Fruit fly (Drosophila melanogaster) whole organism, embryonic: ENCODE results near the gene Jhbp14.

Experiments
- Awh ChIP-seq: fragments of 200-800 bp; sonication (Bioruptor generic); IDR thresholded peaks from 2 replicates; pipeline ENCODE4, ENCODE4 v1.3.6; 2022; ENCODE audit warnings: missing biosample characterization, missing genetic modification characterization
- CG1024 ChIP-seq: fragments of 200-800 bp; sonication (Bioruptor generic); IDR thresholded peaks from 2 replicates; pipeline ENCODE4 v1.3.6; 2022; ENCODE audit warnings: missing biosample characterization, missing genetic modification characterization
- CG10321 ChIP-seq: fragments of 200-800 bp; sonication (Bioruptor generic); IDR thresholded peaks from 2 replicates; pipeline ENCODE4 v1.3.6; 2022; ENCODE audit warnings: missing biosample characterization, missing genetic modification characterization
- CG11398 ChIP-seq: fragments of 200-800 bp; sonication (Bioruptor generic); optimal IDR thresholded peaks from 2 replicates; lab custom pipeline; 2016; ENCODE audit warnings: missing biosample characterization, missing genetic modification characterization
- CG1233 ChIP-seq: fragments of 200-800 bp; sonication (Bioruptor generic); optimal IDR thresholded peaks from 4 replicates; lab custom pipeline; 2018; ENCODE audit warnings: missing biosample characterization, mild to moderate bottlenecking, missing genetic modification characterization
- CG13775 ChIP-seq: fragments of 200-800 bp; sonication (Bioruptor generic); optimal IDR thresholded peaks from 3 replicates; lab custom pipeline; 2017; ENCODE audit warnings: missing biosample characterization, mild to moderate bottlenecking, missing genetic modification characterization
- CG14710 ChIP-seq: fragments of 200-800 bp; sonication (Bioruptor generic); optimal IDR thresholded peaks from 3 replicates; lab custom pipeline; 2019; ENCODE audit warnings: missing biosample characterization, mild to moderate bottlenecking, missing genetic modification characterization, moderate library complexity
- CG2678 ChIP-seq: fragments of 200-800 bp; sonication (Bioruptor generic); optimal IDR thresholded peaks from 3 replicates; lab custom pipeline; 2019; ENCODE audit warnings: missing biosample characterization, mild to moderate bottlenecking, missing genetic modification characterization, moderate library complexity
- CG31224 ChIP-seq: fragments of 200-800 bp; sonication (Bioruptor generic); IDR thresholded peaks from 2 replicates; pipeline ENCODE4 v1.3.6; 2022; ENCODE audit warnings: missing biosample characterization, missing genetic modification characterization
- CG31365 ChIP-seq: fragments of 200-800 bp; sonication (Bioruptor generic); optimal IDR thresholded peaks from 2 replicates; lab custom pipeline; 2018; ENCODE audit warnings: missing biosample characterization, mild to moderate bottlenecking, missing genetic modification characterization
- CG4424 ChIP-seq: fragments of 200-800 bp; sonication (Bioruptor generic); optimal IDR thresholded peaks from 3 replicates; lab custom pipeline; 2016; ENCODE audit warnings: missing biosample characterization, missing genetic modification characterization
- CG6683 ChIP-seq: fragments of 200-800 bp; sonication (Bioruptor generic); optimal IDR thresholded peaks from 2 replicates; lab custom pipeline; 2017; ENCODE audit warnings: missing biosample characterization, mild to moderate bottlenecking, missing genetic modification characterization, missing genetic modification reagents
- CG7963 ChIP-seq: fragments of 200-800 bp; sonication (Bioruptor generic); IDR thresholded peaks from 3 replicates; pipeline ENCODE4 v1.3.6; 2022; ENCODE audit warnings: missing biosample characterization, missing genetic modification characterization; ENCODE audit not compliant: partially characterized antibody
- CG7987 ChIP-seq: fragments of 200-800 bp; sonication (Bioruptor generic); optimal IDR thresholded peaks from 2 replicates; lab custom pipeline; 2018; ENCODE audit warnings: missing biosample characterization, mild to moderate bottlenecking, missing genetic modification characterization, moderate library complexity
- CG8290 ChIP-seq, 3 experiments: fragments of 200-800 bp; sonication (Bioruptor generic); optimal IDR thresholded peaks; 2 replicates each; lab custom pipeline; 2016 to 2019; ENCODE audit warnings: missing biosample characterization in 3 of 3, missing genetic modification characterization in 3 of 3, mild to moderate bottlenecking in 2 of 3, moderate library complexity in 1 of 3
- CG9876 ChIP-seq: fragments of 200-800 bp; sonication (Bioruptor generic); optimal IDR thresholded peaks from 2 replicates; lab custom pipeline; 2016; ENCODE audit warnings: missing biosample characterization, missing genetic modification characterization
- CkIIα-i1 ChIP-seq: fragments of 200-800 bp; sonication (Bioruptor generic); IDR thresholded peaks from 2 replicates; pipeline ENCODE4 v1.3.6; 2022; ENCODE audit warnings: missing biosample characterization, missing genetic modification characterization
- Drgx ChIP-seq: fragments of 200-800 bp; sonication (Bioruptor generic); IDR thresholded peaks from 2 replicates; pipeline ENCODE4 v1.3.6; 2022; ENCODE audit warnings: missing biosample characterization, missing genetic modification characterization
- Fer2 ChIP-seq: fragments of 200-800 bp; sonication (Bioruptor generic); optimal IDR thresholded peaks from 2 replicates; lab custom pipeline; 2018; ENCODE audit warnings: missing biosample characterization, mild to moderate bottlenecking, missing genetic modification characterization, moderate library complexity
- Hey ChIP-seq: fragments of 200-800 bp; sonication (Bioruptor generic); optimal IDR thresholded peaks from 3 replicates; lab custom pipeline; 2018; ENCODE audit warnings: missing biosample characterization, mild to moderate bottlenecking, missing genetic modification characterization
- HmgZ ChIP-seq: fragments of 200-800 bp; sonication (Bioruptor generic); optimal IDR thresholded peaks from 2 replicates; lab custom pipeline; 2018; ENCODE audit warnings: missing biosample characterization, mild to moderate bottlenecking, missing genetic modification characterization
- Lhr ChIP-seq: fragments of 200-800 bp; sonication (Bioruptor generic); optimal IDR thresholded peaks from 3 replicates; lab custom pipeline; 2017; ENCODE audit warnings: mild to moderate bottlenecking, missing biosample characterization, missing genetic modification reagents, missing genetic modification characterization
- Med ChIP-seq: fragments of 200-800 bp; sonication (Bioruptor generic); peaks from one replicate; lab custom pipeline; 2016; ENCODE audit warnings: missing biosample characterization, missing genetic modification characterization, mild to moderate bottlenecking, inconsistent platforms, moderate library complexity
- Myb ChIP-seq: fragments of 200-800 bp; sonication (Bioruptor generic); optimal IDR thresholded peaks from 2 replicates; lab custom pipeline; 2016; ENCODE audit warnings: missing biosample characterization, missing genetic modification characterization
- PHDP ChIP-seq: fragments of 200-800 bp; sonication (Bioruptor generic); optimal IDR thresholded peaks from 3 replicates; lab custom pipeline; 2018; ENCODE audit warnings: missing biosample characterization, mild to moderate bottlenecking, missing genetic modification characterization, moderate library complexity
- Ravus ChIP-seq: fragments of 200-800 bp; sonication (Bioruptor generic); IDR thresholded peaks from 2 replicates; pipeline ENCODE4 v1.3.6; 2022; ENCODE audit warnings: missing biosample characterization, missing genetic modification characterization
- exex ChIP-seq: fragments of 200-800 bp; sonication (Bioruptor generic); optimal IDR thresholded peaks from 4 replicates; lab custom pipeline; 2018; ENCODE audit warnings: missing biosample characterization, mild to moderate bottlenecking, missing genetic modification characterization, moderate library complexity
- fru ChIP-seq: fragments of >200 bp; optimal IDR thresholded peaks from 2 replicates; lab custom pipeline; 2017
- gcm2 ChIP-seq: fragments of 200-800 bp; sonication (Bioruptor generic); optimal IDR thresholded peaks from 2 replicates; lab custom pipeline; 2016; ENCODE audit warnings: missing biosample characterization, missing genetic modification characterization
- grn ChIP-seq: fragments of 200-800 bp; sonication (Bioruptor generic); optimal IDR thresholded peaks from 3 replicates; lab custom pipeline; 2017; ENCODE audit warnings: missing biosample characterization, missing genetic modification characterization
- kay ChIP-seq: fragments of 200-800 bp; sonication (Bioruptor generic); optimal IDR thresholded peaks from 2 replicates; lab custom pipeline; 2016; ENCODE audit warnings: missing biosample characterization, missing genetic modification characterization
- lmd ChIP-seq: fragments of 200-800 bp; sonication (Bioruptor generic); IDR thresholded peaks from 2 replicates; pipeline ENCODE4 v1.3.6; 2022; ENCODE audit warnings: missing biosample characterization, missing genetic modification characterization
- luna ChIP-seq: fragments of 200-800 bp; sonication (Bioruptor generic); optimal IDR thresholded peaks from 2 replicates; lab custom pipeline; 2016; ENCODE audit warnings: missing biosample characterization, missing genetic modification characterization
- nom ChIP-seq: fragments of 200-800 bp; sonication (Bioruptor generic); optimal IDR thresholded peaks from 2 replicates; lab custom pipeline; 2017; ENCODE audit warnings: missing biosample characterization, missing genetic modification characterization, mild to moderate bottlenecking, moderate library complexity, missing genetic modification reagents
- sc ChIP-seq, 3 experiments: fragments of >200 bp in 2 of 3; fragments of 200-800 bp in 1 of 3; sonication (Bioruptor generic) in 1 of 3; optimal IDR thresholded peaks; 2 replicates in 2 of 3; 3 replicates in 1 of 3; lab custom pipeline; 2017; ENCODE audit warnings: mild to moderate bottlenecking in 1 of 3, missing biosample characterization in 1 of 3, missing genetic modification characterization in 1 of 3, missing genetic modification reagents in 1 of 3
- sug ChIP-seq: fragments of 200-800 bp; optimal IDR thresholded peaks from 2 replicates; lab custom pipeline; 2019; ENCODE audit warnings: missing biosample characterization, mild to moderate bottlenecking, missing genetic modification characterization, moderate library complexity
- tin ChIP-seq: fragments of 200-800 bp; sonication (Bioruptor generic); optimal IDR thresholded peaks from 3 replicates; lab custom pipeline; 2016; ENCODE audit warnings: missing biosample characterization, missing genetic modification characterization

Gene Jhbp14

dm6 chr2L:13206077-13206668, 30.1 kb upstream of the Jhbp14 start (continued):
- peak; percentile 61 for TF ChIP-seq Hey (tag; lab: Kevin White, UChicago)
- no peak for TF ChIP-seq CG4424 (GFP tag; lab: Kevin White, UChicago)
- TF ChIP-seq CG7987, result peak; percentile 37
- TF ChIP-seq sug (tag; lab: Kevin White, UChicago), result peak; percentile 98
- peak; percentile 32 for TF ChIP-seq CG1233
- peak; percentile 50 for TF ChIP-seq HmgZ (tag; lab: Kevin White, UChicago)
- peak; percentile 63 for TF ChIP-seq Drgx (GFP tag; lab: Robert Waterston, UW)
- TF ChIP-seq CG8290 (GFP tag; optimal IDR thresholded peaks at IDR 0.05; lab: Kevin White, UChicago), result no peak
- peak in 1 of 2 experiments; percentile 37 for TF ChIP-seq CG8290 (tag; optimal IDR thresholded peaks at IDR 0.05; lab: Kevin White, UChicago)
- TF ChIP-seq fru, result no peak
- no peak for TF ChIP-seq Fer2 (tag; lab: Kevin White, UChicago)
- TF ChIP-seq CG14710 (tag; lab: Kevin White, UChicago), result no peak
- TF ChIP-seq CG31365 (tag; lab: Kevin White, UChicago), result no peak
- no peak for TF ChIP-seq CG13775
- no peak for TF ChIP-seq CG9876 (GFP tag; lab: Kevin White, UChicago)
- TF ChIP-seq CG1024, result no peak
- no peak for TF ChIP-seq CG11398 (GFP tag; lab: Kevin White, UChicago)
- peak; percentile 30 for TF ChIP-seq CG2678
- no peak for TF ChIP-seq luna
- TF ChIP-seq CG6683 (GFP tag; lab: Kevin White, UChicago), result peak; percentile 26
- peak; percentile 55 for TF ChIP-seq nom (GFP tag; lab: Kevin White, UChicago)
- no peak for TF ChIP-seq CG10321 (GFP tag; lab: Robert Waterston, UW)
- TF ChIP-seq Awh (GFP tag; lab: Robert Waterston, UW), result 0 out of 2 replicates have a peak, but pooled peaks have one; percentile 5
- peak; percentile 62 for TF ChIP-seq grn (GFP tag; lab: Kevin White, UChicago)
- no peak for TF ChIP-seq Lhr (GFP tag; lab: Kevin White, UChicago)
- TF ChIP-seq Myb, result no peak
- TF ChIP-seq kay (GFP tag; lab: Kevin White, UChicago), result no peak
- TF ChIP-seq CG31224 (GFP tag; lab: Robert Waterston, UW), result no peak
- no peak for TF ChIP-seq Ravus (GFP tag; lab: Robert Waterston, UW)
- no peak for TF ChIP-seq lmd (GFP tag; lab: Robert Waterston, UW)

- 0 out of 2 replicates have a peak, but pooled peaks have one; percentile 23 for TF ChIP-seq Drgx (GFP tag; lab: Robert Waterston, UW)
- 0 out of 3 replicates have a peak, but pooled peaks have one; percentile 18 for TF ChIP-seq CG7963
- no peak for TF ChIP-seq PHDP (tag; lab: Kevin White, UChicago)
- peak; percentile 19 for TF ChIP-seq exex (tag; lab: Kevin White, UChicago)
- no peak for TF ChIP-seq CkIIα-i1 (GFP tag; lab: Robert Waterston, UW)
- TF ChIP-seq sc (optimal IDR thresholded peaks at IDR 0.05; lab: Kevin White, UChicago), result no peak
- TF ChIP-seq sc (GFP tag; optimal IDR thresholded peaks at IDR 0.05; lab: Kevin White, UChicago), result no peak
- TF ChIP-seq tin (GFP tag; lab: Kevin White, UChicago), result no peak
- TF ChIP-seq Med (GFP tag; lab: Kevin White, UChicago), result peak; percentile 6
- no peak for TF ChIP-seq gcm2
Observed at dm6 chr2L:13206857-13207463, 29.3 kb upstream of the Jhbp14 start.
